Worm (Caenorhabditis elegans) whole organism, late embryonic: ENCODE data around the gene F11D11.3.
A peak's percentile ranks its signal among the peaks of the same experiment; 100 is the strongest.

Experiments used
- ceh-9 ChIP-seq: sonication (generic microtip); optimal IDR thresholded peaks from 2 replicates; lab custom pipeline; 2016; ENCODE audit warnings: mild to moderate bottlenecking, missing genetic modification characterization, inconsistent platforms, missing compliant biosample characterization
- dmd-4 ChIP-seq: sonication (generic microtip); optimal IDR thresholded peaks from 2 replicates; lab custom pipeline; 2016; ENCODE audit warnings: borderline replicate concordance, missing genetic modification characterization, missing compliant biosample characterization
- dve-1 ChIP-seq: sonication (generic microtip); optimal IDR thresholded peaks from 2 replicates; lab custom pipeline; 2017; ENCODE audit warnings: antibody characterized with exemption, mild to moderate bottlenecking, missing genetic modification characterization, missing compliant biosample characterization
- elt-2 ChIP-seq: sonication (generic microtip); optimal IDR thresholded peaks from 2 replicates; lab custom pipeline; 2016; ENCODE audit warnings: missing genetic modification reagents, missing genetic modification characterization, missing compliant biosample characterization
- elt-4 ChIP-seq: sonication (generic microtip); optimal IDR thresholded peaks from 2 replicates; lab custom pipeline; 2016; ENCODE audit warnings: missing genetic modification characterization, missing compliant biosample characterization
- fkh-10 ChIP-seq: fragments of 150-350 bp; optimal IDR thresholded peaks from 2 replicates; lab custom pipeline; 2014; ENCODE audit warnings: missing biosample characterization, missing genetic modification reagents, missing genetic modification characterization
- nfya-1 ChIP-seq: sonication (generic microtip); optimal IDR thresholded peaks from 2 replicates; lab custom pipeline; 2017; ENCODE audit warnings: missing genetic modification characterization, mild to moderate bottlenecking, missing compliant biosample characterization, antibody characterized with exemption, moderate library complexity
- pax-1 ChIP-seq: fragments of 150-350 bp; optimal IDR thresholded peaks from 2 replicates; lab custom pipeline; 2014; ENCODE audit warnings: missing biosample characterization, missing genetic modification characterization
- pha-2 ChIP-seq: sonication (generic microtip); optimal IDR thresholded peaks from 2 replicates; lab custom pipeline; 2017; ENCODE audit warnings: mild to moderate bottlenecking, missing genetic modification characterization, missing compliant biosample characterization
- pha-4 ChIP-seq: fragments of 150-350 bp; optimal IDR thresholded peaks from 2 replicates; lab custom pipeline; 2018; ENCODE audit warnings: missing biosample characterization, missing genetic modification reagents, missing genetic modification characterization
- pqm-1 ChIP-seq: sonication (generic microtip); optimal IDR thresholded peaks from 2 replicates; lab custom pipeline; 2016; ENCODE audit warnings: missing genetic modification characterization, missing compliant biosample characterization
- rnt-1 ChIP-seq: sonication (generic microtip); optimal IDR thresholded peaks from 2 replicates; lab custom pipeline; 2016; ENCODE audit warnings: missing genetic modification characterization, missing compliant biosample characterization
- sox-4 ChIP-seq: sonication (generic microtip); optimal IDR thresholded peaks from 2 replicates; lab custom pipeline; 2017; ENCODE audit warnings: mild to moderate bottlenecking, missing genetic modification characterization, inconsistent platforms, missing compliant biosample characterization
- tbx-2 ChIP-seq: sonication (generic microtip); optimal IDR thresholded peaks from 2 replicates; lab custom pipeline; 2016; ENCODE audit warnings: missing genetic modification characterization, missing compliant biosample characterization

DNA sequence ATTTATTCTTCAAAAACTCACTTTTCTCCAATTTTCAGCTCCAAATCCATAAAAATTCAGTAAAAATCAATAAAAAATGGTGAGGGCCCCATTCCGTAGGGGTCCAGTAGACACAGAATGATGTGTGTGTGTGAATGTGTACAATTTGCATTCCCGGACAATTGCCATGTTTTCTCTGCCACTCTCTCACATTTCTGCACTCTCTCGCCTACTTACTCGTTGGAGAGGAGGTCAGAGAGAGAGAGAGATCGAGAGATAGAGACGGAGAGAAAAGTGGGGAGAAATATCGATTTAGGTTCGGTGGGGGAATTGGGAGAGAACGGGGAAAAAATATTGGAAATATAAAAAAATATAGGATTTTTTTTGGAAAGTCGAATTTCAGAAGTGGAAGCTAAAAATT, 36.5 kb downstream of the F11D11.3 start:
- TF ChIP-seq elt-2, result peak; percentile 14
- TF ChIP-seq elt-4 (tag; lab: Kevin White, UChicago), result no peak
- TF ChIP-seq pax-1 (tag; lab: Kevin White, UChicago), result peak; percentile 70
- TF ChIP-seq sox-4 (tag; lab: Kevin White, UChicago), result no peak
- no peak for TF ChIP-seq ceh-9
- TF ChIP-seq pqm-1 (tag; lab: Kevin White, UChicago), result peak; percentile 65
- TF ChIP-seq pha-4 (tag; lab: Kevin White, UChicago), result no peak
- no peak for TF ChIP-seq fkh-10 (GFP tag; lab: Kevin White, UChicago)
- TF ChIP-seq dve-1 (tag; lab: Kevin White, UChicago), result peak; percentile 52
- peak; percentile 90 for TF ChIP-seq tbx-2 (tag; lab: Kevin White, UChicago)
- TF ChIP-seq nfya-1, result peak; percentile 97
- peak; percentile 35 for TF ChIP-seq dmd-4
- peak; percentile 59 for TF ChIP-seq pha-2 (tag; lab: Kevin White, UChicago)
- peak; percentile 21 for TF ChIP-seq rnt-1 (tag; lab: Kevin White, UChicago)
